Worm (Caenorhabditis elegans): Measurements from ENCODE around the gene bca-2.

DNA sequence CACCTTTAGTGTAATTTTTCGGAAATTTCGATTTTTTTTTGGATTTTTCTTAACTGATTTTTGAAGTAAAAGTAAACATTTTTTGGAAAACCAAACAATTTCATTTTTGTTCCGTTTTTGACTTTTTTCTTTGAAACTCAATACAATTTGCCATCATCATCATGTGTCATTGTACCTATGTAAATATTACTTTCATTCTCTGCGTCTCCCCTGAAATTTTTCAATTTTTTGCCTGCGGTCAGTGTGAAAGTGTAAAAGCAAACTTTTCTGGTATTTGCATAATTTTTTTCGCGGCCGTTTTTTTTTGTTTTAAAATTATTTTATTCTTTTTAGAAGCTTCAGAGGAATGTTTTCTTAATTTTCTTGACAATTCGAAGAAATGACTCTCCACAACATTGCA, 6.3 kb downstream of the bca-2 start, which contains the start of gene Y116A8C.29:
- TF ChIP-seq elt-3 (tag; optimal IDR thresholded peaks at IDR 0.05) = no peak
- TF ChIP-seq ces-1 (GFP tag; optimal IDR thresholded peaks at IDR 0.05) = no peak
- TF ChIP-seq snpc-4 (tag; optimal IDR thresholded peaks at IDR 0.05) = no peak
- no peak for TF ChIP-seq lsy-2 (tag; optimal IDR thresholded peaks at IDR 0.05)
- TF ChIP-seq lin-13 (tag; optimal IDR thresholded peaks at IDR 0.05) = no peak
- TF ChIP-seq unc-120 (tag; optimal IDR thresholded peaks at IDR 0.05; ENCODE audit: poor library complexity, severe bottlenecking) = no peak
- no peak for TF ChIP-seq unc-39 (tag; optimal IDR thresholded peaks at IDR 0.05)
- no peak for TF ChIP-seq nhr-237 (tag; optimal IDR thresholded peaks at IDR 0.05)
- TF ChIP-seq nhr-76 (tag; optimal IDR thresholded peaks at IDR 0.05) = no peak
- no peak for TF ChIP-seq M03D4.4 (tag; optimal IDR thresholded peaks at IDR 0.05)
- TF ChIP-seq mep-1 (tag; optimal IDR thresholded peaks at IDR 0.05) = no peak
